Fruit fly (Drosophila melanogaster): ENCODE results near the gene smp-30.

smp-30 gene

dm6 chr3R:14721942-14722939 is 28.8 kb downstream of the smp-30 start (continued):
- TF ChIP-seq kah (GFP tag; optimal IDR thresholded peaks at IDR 0.05) (no peak), Poxn (GFP tag; IDR thresholded peaks at IDR 0.05) (no peak), zen2 (GFP tag; IDR thresholded peaks at IDR 0.05; ENCODE audit: partially characterized antibody) (no peak), CG9876 (GFP tag; optimal IDR thresholded peaks at IDR 0.05) (peak; percentile 13), CG9932 (GFP tag; IDR thresholded peaks at IDR 0.05) (peak; percentile 48; the same call in 1 of the 2 replicates), CG9797 (GFP tag; optimal IDR thresholded peaks at IDR 0.05) (no peak), Myb (GFP tag; optimal IDR thresholded peaks at IDR 0.05) (peak; percentile 45), YL-1 (GFP tag; optimal IDR thresholded peaks at IDR 0.05) (no peak), ssp (GFP tag; IDR thresholded peaks at IDR 0.05) (0 out of 2 replicates have a peak, but pooled peaks have one; percentile 20), stc (GFP tag; IDR thresholded peaks at IDR 0.05) (peak; percentile 71), Hey (tag; optimal IDR thresholded peaks at IDR 0.05) (no peak), CG11456 (GFP tag; IDR thresholded peaks at IDR 0.05) (no peak), Dad (GFP tag; optimal IDR thresholded peaks at IDR 0.05) (peak; percentile 73), run (tag; optimal IDR thresholded peaks at IDR 0.05) (peak; percentile 63), TFAM (GFP tag; optimal IDR thresholded peaks at IDR 0.05) (no peak), CG9437 (GFP tag; optimal IDR thresholded peaks at IDR 0.05) (peak; percentile 48), maf-S (GFP tag; optimal IDR thresholded peaks at IDR 0.05) (peak; percentile 70), luna (GFP tag; optimal IDR thresholded peaks at IDR 0.05) (no peak), CG7357 (GFP tag; IDR thresholded peaks at IDR 0.05) (peak; percentile 19; the same call in 1 of the 3 replicates), fd64A (GFP tag; optimal IDR thresholded peaks at IDR 0.05) (peak; percentile 5), CG12104 (GFP tag; optimal IDR thresholded peaks at IDR 0.05) (no peak), nmo (GFP tag; optimal IDR thresholded peaks at IDR 0.05) (peak; percentile 72), CG12942 (GFP tag; optimal IDR thresholded peaks at IDR 0.05) (peak; percentile 66), CG2116 (GFP tag; optimal IDR thresholded peaks at IDR 0.05) (peak; percentile 46), H2.0 (GFP tag; IDR thresholded peaks at IDR 0.05) (peak; percentile 69), az2 (GFP tag; optimal IDR thresholded peaks at IDR 0.05) (peak; percentile 68), CG5180 (GFP tag; optimal IDR thresholded peaks at IDR 0.05) (no peak), chinmo (GFP tag; IDR thresholded peaks at IDR 0.05; ENCODE audit: partially characterized antibody) (peak; percentile 73; the same call in 1 of the 4 replicates), Max (GFP tag; optimal IDR thresholded peaks at IDR 0.05) (peak; percentile 24), Ptx1 (GFP tag; IDR thresholded peaks at IDR 0.05) (peak; percentile 76), CG5953 (GFP tag; IDR thresholded peaks at IDR 0.05) (no peak), HLH3B (GFP tag; IDR thresholded peaks at IDR 0.05) (peak; percentile 63), CkIIα-i1 (GFP tag; IDR thresholded peaks at IDR 0.05) (no peak), ap (GFP tag; IDR thresholded peaks at IDR 0.05) (peak; percentile 64), twi (tag; optimal IDR thresholded peaks at IDR 0.05) (no peak), ci (GFP tag; IDR thresholded peaks at IDR 0.05) (peak; percentile 71; the same call in 2 of the 3 replicates), wor (GFP tag; IDR thresholded peaks at IDR 0.05) (peak; percentile 36; the same call in 1 of the 2 replicates), bowl (GFP tag; IDR thresholded peaks at IDR 0.05) (peak; percentile 66; the same call in 1 of the 2 replicates), CG34224 (GFP tag; IDR thresholded peaks at IDR 0.05; ENCODE audit: partially characterized antibody) (no peak), CG12659 (GFP tag; optimal IDR thresholded peaks at IDR 0.05) (peak; percentile 69), sna (GFP tag; IDR thresholded peaks at IDR 0.05; ENCODE audit: partially characterized antibody) (no peak), Jarid2 (GFP tag; optimal IDR thresholded peaks at IDR 0.05) (peak; percentile 24), CG10462 (GFP tag; optimal IDR thresholded peaks at IDR 0.05) (peak; percentile 53), CG14050 (GFP tag; IDR thresholded peaks at IDR 0.05) (peak; percentile 78), ftz-f1 (GFP tag; optimal IDR thresholded peaks at IDR 0.05) (no peak), CG4820 (GFP tag; optimal IDR thresholded peaks at IDR 0.05) (peak; percentile 56), ERR (GFP tag; optimal IDR thresholded peaks at IDR 0.05) (peak; percentile 7), CG1024 (GFP tag; IDR thresholded peaks at IDR 0.05) (peak; percentile 46; the same call in 1 of the 2 replicates), phol (tag; optimal IDR thresholded peaks at IDR 0.05) (peak; percentile 71)

Data from whole organism, embryonic.